Worm (Caenorhabditis elegans): Measurements from ENCODE around the gene K08B12.3.

Gene K08B12.3

ce11 chrV:6268526-6268925 is 33.5 kb downstream of the K08B12.3 start:
- TF ChIP-seq ces-1 (GFP tag; optimal IDR thresholded peaks at IDR 0.05), result peak; percentile 70
- no peak for TF ChIP-seq lin-13 (tag; optimal IDR thresholded peaks at IDR 0.05)

ce11 chrV:6268961-6269360 is 34.0 kb downstream of the K08B12.3 start:
- TF ChIP-seq snpc-4 (tag; optimal IDR thresholded peaks at IDR 0.05) (no peak), zip-8 (tag; optimal IDR thresholded peaks at IDR 0.05) (no peak), pha-4 (tag; optimal IDR thresholded peaks at IDR 0.05) (no peak), unc-39 (tag; optimal IDR thresholded peaks at IDR 0.05) (no peak), M03D4.4 (tag; optimal IDR thresholded peaks at IDR 0.05) (no peak), flh-1 (GFP tag; optimal IDR thresholded peaks at IDR 0.05) (no peak), ceh-83 (GFP tag; optimal IDR thresholded peaks at IDR 0.05) (no peak), drap-1 (GFP tag; optimal IDR thresholded peaks at IDR 0.05) (no peak), lsy-2 (tag; optimal IDR thresholded peaks at IDR 0.05) (no peak), unc-62 (GFP tag; optimal IDR thresholded peaks at IDR 0.05) (no peak), unc-120 (tag; optimal IDR thresholded peaks at IDR 0.05; ENCODE audit: poor library complexity, severe bottlenecking) (no peak), sptf-1 (tag; optimal IDR thresholded peaks at IDR 0.05) (no peak), nhr-237 (tag; optimal IDR thresholded peaks at IDR 0.05) (no peak)

- TF ChIP-seq nhr-237 (tag; optimal IDR thresholded peaks at IDR 0.05) (peak; percentile 51), pha-4 (tag; optimal IDR thresholded peaks at IDR 0.05) (peak; percentile 4), hlh-1 (tag; optimal IDR thresholded peaks at IDR 0.05) (peak; percentile 81), sem-2 (GFP tag; optimal IDR thresholded peaks at IDR 0.05) (no peak), unc-120 (tag; optimal IDR thresholded peaks at IDR 0.05; ENCODE audit: poor library complexity, severe bottlenecking) (peak; percentile 46), nhr-28 (tag; optimal IDR thresholded peaks at IDR 0.05) (no peak), mep-1 (tag; optimal IDR thresholded peaks at IDR 0.05) (no peak), blmp-1 (tag; optimal IDR thresholded peaks at IDR 0.05) (no peak)
Measured at ce11 chrV:6270097-6270496, 35.1 kb downstream of the K08B12.3 start.

- TF ChIP-seq drap-1 (GFP tag; optimal IDR thresholded peaks at IDR 0.05) (no peak), blmp-1 (tag; optimal IDR thresholded peaks at IDR 0.05) (no peak), flh-1 (GFP tag; optimal IDR thresholded peaks at IDR 0.05) (no peak)
Measured at ce11 chrV:6270552-6270951, 35.6 kb downstream of the K08B12.3 start, which contains the start of gene F31F7.2. Gene F31F7.2 (plus strand): TSS chrV:6270852.

ce11 chrV:6275209-6275608 is 40.2 kb downstream of the K08B12.3 start:
- TF ChIP-seq elt-3 (tag; optimal IDR thresholded peaks at IDR 0.05) (no peak), ztf-11 (tag; optimal IDR thresholded peaks at IDR 0.05) (no peak), lin-13 (tag; optimal IDR thresholded peaks at IDR 0.05) (no peak), nhr-237 (tag; optimal IDR thresholded peaks at IDR 0.05) (no peak), mab-5 (tag; optimal IDR thresholded peaks at IDR 0.05) (no peak), ces-1 (GFP tag; optimal IDR thresholded peaks at IDR 0.05) (no peak), blmp-1 (tag; optimal IDR thresholded peaks at IDR 0.05) (no peak), pha-4 (tag; optimal IDR thresholded peaks at IDR 0.05) (no peak), nhr-76 (tag; optimal IDR thresholded peaks at IDR 0.05) (no peak), drap-1 (GFP tag; optimal IDR thresholded peaks at IDR 0.05) (no peak), sptf-1 (tag; optimal IDR thresholded peaks at IDR 0.05) (no peak), cnd-1 (tag; optimal IDR thresholded peaks at IDR 0.05) (no peak)

- TF ChIP-seq bed-3 (GFP tag; optimal IDR thresholded peaks at IDR 0.05), result no peak
- TF ChIP-seq flh-1 (GFP tag; optimal IDR thresholded peaks at IDR 0.05), result no peak
- no peak for TF ChIP-seq pha-4 (tag; optimal IDR thresholded peaks at IDR 0.05)
- TF ChIP-seq sptf-1 (tag; optimal IDR thresholded peaks at IDR 0.05), result no peak
- no peak for TF ChIP-seq zip-8 (tag; optimal IDR thresholded peaks at IDR 0.05)
- no peak for TF ChIP-seq mls-2 (tag; optimal IDR thresholded peaks at IDR 0.05)
- TF ChIP-seq sem-2 (GFP tag; optimal IDR thresholded peaks at IDR 0.05), result no peak
- no peak for TF ChIP-seq unc-39 (tag; optimal IDR thresholded peaks at IDR 0.05)
- no peak for TF ChIP-seq ceh-43 (GFP tag; optimal IDR thresholded peaks at IDR 0.05)
- no peak for TF ChIP-seq ztf-11 (tag; optimal IDR thresholded peaks at IDR 0.05)
- no peak for TF ChIP-seq lin-13 (tag; optimal IDR thresholded peaks at IDR 0.05)
Measured at ce11 chrV:6276205-6276604, 41.2 kb downstream of the K08B12.3 start, which contains the start of gene F31F7.1. Gene F31F7.1 (plus strand): TSS chrV:6276439.
